Worm (Caenorhabditis elegans): ENCODE measurements around the gene vit-6.

DNA sequence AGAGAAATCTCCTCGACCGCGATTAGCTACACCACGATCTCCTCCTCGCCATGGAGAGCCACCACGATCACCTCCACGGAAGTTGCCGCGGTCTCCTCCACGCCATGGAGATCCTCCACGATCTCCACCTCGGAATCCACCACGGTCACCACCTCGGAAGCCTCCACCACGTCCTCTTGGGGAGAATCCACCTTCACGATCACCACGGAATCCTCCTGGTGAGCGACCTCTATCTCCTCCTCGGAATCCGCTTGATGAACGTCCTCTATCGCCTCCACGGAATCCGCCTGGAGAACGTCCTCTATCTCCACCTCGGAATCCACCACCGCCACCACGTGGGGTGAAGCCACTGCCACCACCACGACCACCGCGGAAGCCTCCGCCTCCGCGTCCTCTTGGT is 28.1 kb downstream of the vit-6 start:
- no peak for TF ChIP-seq lin-35 (GFP tag; optimal IDR thresholded peaks at IDR 0.05)
- TF ChIP-seq nhr-179 (tag; optimal IDR thresholded peaks at IDR 0.05) = no peak
- no peak for TF ChIP-seq unc-130 (GFP tag; optimal IDR thresholded peaks at IDR 0.05)
- no peak for TF ChIP-seq ama-1 (optimal IDR thresholded peaks at IDR 0.05)
- TF ChIP-seq ama-1 (GFP tag; optimal IDR thresholded peaks at IDR 0.05) = no peak
- no peak for TF ChIP-seq Y53G8AR.9 (GFP tag; conservative IDR thresholded peaks at IDR 0.05)
- TF ChIP-seq cebp-1 (GFP tag; IDR thresholded peaks at IDR 0.05) = no peak
- TF ChIP-seq cebp-1 (tag; optimal IDR thresholded peaks at IDR 0.05) = no peak
- no peak for TF ChIP-seq K11D2.4 (GFP tag; IDR thresholded peaks at IDR 0.05)
- no peak for TF ChIP-seq xnd-1 (tag; optimal IDR thresholded peaks at IDR 0.05)
- TF ChIP-seq mxl-1 (tag; optimal IDR thresholded peaks at IDR 0.05) = no peak
- no peak for TF ChIP-seq ceh-100 (GFP tag; IDR thresholded peaks at IDR 0.05)
- no peak for TF ChIP-seq nhr-90 (tag; optimal IDR thresholded peaks at IDR 0.05)
- peak; percentile 29 for TF ChIP-seq die-1 (tag; optimal IDR thresholded peaks at IDR 0.05)
- no peak for TF ChIP-seq B0261.1 (tag; optimal IDR thresholded peaks at IDR 0.05)
- TF ChIP-seq attf-3 (GFP tag; conservative IDR thresholded peaks at IDR 0.05) = no peak

Data from whole organism, young adult.